Worm (Caenorhabditis elegans): ENCODE data around the gene srw-89.

The srw-89 gene

DNA sequence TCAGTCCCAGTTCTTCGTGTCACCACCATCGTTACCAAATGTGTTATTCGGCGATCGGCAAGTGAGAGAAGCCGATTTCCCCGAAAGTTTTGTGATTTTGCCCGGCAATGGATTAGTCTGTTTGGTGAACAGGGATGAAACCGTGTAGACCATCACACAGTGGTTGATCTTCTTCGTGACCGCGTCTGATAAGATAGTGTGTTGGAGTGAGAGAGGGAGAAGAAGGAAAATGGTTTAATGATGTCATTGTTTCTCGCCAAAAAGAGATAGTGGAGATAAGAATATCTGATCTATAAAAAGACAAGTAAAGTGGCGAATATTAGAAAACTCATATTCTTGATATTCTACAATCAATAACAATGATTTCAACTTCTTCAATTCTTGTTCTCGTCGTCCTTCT is 37.1 kb upstream of the srw-89 start, which contains the start of gene nlp-31:
Gene nlp-31, plus strand, starts transcription at position 237 of the 400 bp plus-strand sequence.
- TF ChIP-seq F23B12.7 (tag; optimal IDR thresholded peaks at IDR 0.05; ENCODE audit: insufficient read depth) (no peak), ceh-91 (GFP tag; IDR thresholded peaks at IDR 0.05) (no peak), F39B2.1 (GFP tag; IDR thresholded peaks at IDR 0.05) (no peak), Y53F4B.3 (GFP tag; IDR thresholded peaks at IDR 0.05) (no peak), lag-1 (GFP tag; IDR thresholded peaks at IDR 0.05) (no peak), hlh-12 (tag; optimal IDR thresholded peaks at IDR 0.05) (no peak), F57C9.4 (tag; optimal IDR thresholded peaks at IDR 0.05) (no peak), hmg-1.2 (GFP tag; IDR thresholded peaks at IDR 0.05) (no peak), ceh-27 (GFP tag; optimal IDR thresholded peaks at IDR 0.05) (no peak), madf-3 (GFP tag; IDR thresholded peaks at IDR 0.05) (no peak), nhr-179 (tag; optimal IDR thresholded peaks at IDR 0.05) (no peak)

DNA sequence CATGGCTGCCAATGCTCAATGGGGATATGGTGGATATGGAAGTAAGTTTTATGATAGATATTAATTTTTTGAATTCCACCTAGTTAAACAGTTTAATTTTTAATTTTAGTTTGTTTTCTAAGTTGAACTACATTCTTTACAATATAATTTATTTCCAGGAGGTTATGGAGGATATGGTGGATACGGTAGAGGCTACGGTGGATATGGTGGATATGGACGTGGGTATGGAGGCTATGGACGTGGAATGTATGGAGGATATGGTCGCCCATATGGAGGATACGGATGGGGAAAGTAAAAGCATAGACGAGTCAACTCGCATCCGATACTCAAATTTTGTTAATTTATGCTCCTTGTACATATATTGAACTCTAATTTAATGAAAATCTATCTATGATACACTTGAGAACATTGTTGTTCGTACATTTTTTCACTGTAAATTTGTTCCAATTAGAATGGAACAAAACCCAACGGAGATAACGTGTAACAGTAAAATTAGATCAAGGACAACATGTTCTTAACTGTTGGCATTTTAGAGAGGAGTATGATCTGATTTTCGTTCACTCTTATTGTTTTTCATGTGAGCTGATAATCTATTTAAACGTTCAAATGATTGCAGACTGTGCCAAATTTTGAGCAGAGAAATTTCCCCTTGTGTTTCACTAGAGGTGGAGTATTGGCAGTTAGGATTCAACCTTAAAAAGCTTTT is 36.5 kb upstream of the srw-89 start:
- TF ChIP-seq madf-6 (GFP tag; IDR thresholded peaks at IDR 0.05), result no peak
- no peak for TF ChIP-seq ztf-22 (GFP tag; optimal IDR thresholded peaks at IDR 0.05)
- TF ChIP-seq nfyb-1 (GFP tag; IDR thresholded peaks at IDR 0.05), result no peak
- TF ChIP-seq sdz-38 (tag; optimal IDR thresholded peaks at IDR 0.05), result no peak
- no peak for TF ChIP-seq F52B5.7 (tag; optimal IDR thresholded peaks at IDR 0.05)
- TF ChIP-seq K12H6.12 (tag; optimal IDR thresholded peaks at IDR 0.05), result no peak
- no peak for TF ChIP-seq dpff-1 (tag; optimal IDR thresholded peaks at IDR 0.05)
- no peak for TF ChIP-seq egl-18 (GFP tag; IDR thresholded peaks at IDR 0.05)
- TF ChIP-seq zfh-2 (GFP tag; conservative IDR thresholded peaks at IDR 0.05), result no peak
- TF ChIP-seq nhr-80 (tag; optimal IDR thresholded peaks at IDR 0.05), result no peak
- TF ChIP-seq lin-26 (GFP tag; IDR thresholded peaks at IDR 0.05), result no peak

DNA sequence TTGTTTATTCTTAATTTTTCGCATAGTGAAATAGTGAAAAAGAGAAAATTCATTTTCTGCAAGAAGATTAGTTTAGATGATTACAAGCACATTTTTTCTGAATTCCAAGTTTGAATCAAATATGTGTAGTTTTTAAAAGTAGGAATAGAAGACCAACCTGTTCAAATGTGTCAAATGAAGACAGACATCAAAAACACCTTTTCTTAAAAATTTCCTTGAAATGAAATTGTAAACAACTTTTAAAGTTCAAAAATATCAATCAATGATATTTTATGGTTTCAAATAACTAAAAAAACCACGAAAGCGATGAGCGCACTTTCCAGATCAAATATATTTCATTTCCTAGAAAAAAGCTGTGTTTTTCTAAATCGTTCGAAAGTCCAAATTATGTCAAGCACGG is 35.2 kb upstream of the srw-89 start, which contains the start of gene nlp-30:
Gene nlp-30, plus strand, starts transcription at position 301 of the 400 bp plus-strand sequence.
- TF ChIP-seq Y67H2A.10 (GFP tag; conservative IDR thresholded peaks at IDR 0.05), result no peak
- TF ChIP-seq K11D2.4 (GFP tag; IDR thresholded peaks at IDR 0.05), result no peak
- TF ChIP-seq rec-8 (tag; optimal IDR thresholded peaks at IDR 0.05), result no peak
- TF ChIP-seq xnd-1 (tag; optimal IDR thresholded peaks at IDR 0.05), result no peak
- no peak for TF ChIP-seq ztf-25 (GFP tag; IDR thresholded peaks at IDR 0.05)
- TF ChIP-seq mel-28 (tag; optimal IDR thresholded peaks at IDR 0.05; ENCODE audit: borderline replicate concordance), result no peak
- TF ChIP-seq zim-3 (tag; optimal IDR thresholded peaks at IDR 0.05), result no peak

DNA sequence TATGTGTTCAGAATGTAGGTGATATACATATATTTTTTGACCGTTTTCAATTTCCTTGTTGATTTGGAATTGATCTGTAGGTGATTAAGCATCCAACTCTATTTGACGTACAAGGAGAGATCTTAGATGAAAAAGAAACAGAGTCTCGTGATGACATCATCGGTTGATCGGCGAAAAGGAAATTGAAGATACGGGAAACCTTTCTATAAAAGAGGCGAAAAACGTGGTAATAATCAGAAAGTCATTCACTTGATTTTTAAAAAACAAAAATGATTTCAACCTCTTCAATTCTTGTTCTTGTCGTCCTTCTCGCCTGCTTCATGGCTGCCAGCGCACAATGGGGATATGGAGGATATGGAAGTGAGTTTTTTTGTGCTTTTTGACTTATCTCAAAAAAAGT is 32.7 kb upstream of the srw-89 start, which contains the start of gene nlp-29:
Gene nlp-29, plus strand, starts transcription at position 248 of the 400 bp plus-strand sequence.
- TF ChIP-seq ekl-4 (GFP tag; IDR thresholded peaks at IDR 0.05), result no peak
- no peak for TF ChIP-seq zfh-2 (GFP tag; conservative IDR thresholded peaks at IDR 0.05)
- no peak for TF ChIP-seq nfya-2 (GFP tag; IDR thresholded peaks at IDR 0.05)

DNA sequence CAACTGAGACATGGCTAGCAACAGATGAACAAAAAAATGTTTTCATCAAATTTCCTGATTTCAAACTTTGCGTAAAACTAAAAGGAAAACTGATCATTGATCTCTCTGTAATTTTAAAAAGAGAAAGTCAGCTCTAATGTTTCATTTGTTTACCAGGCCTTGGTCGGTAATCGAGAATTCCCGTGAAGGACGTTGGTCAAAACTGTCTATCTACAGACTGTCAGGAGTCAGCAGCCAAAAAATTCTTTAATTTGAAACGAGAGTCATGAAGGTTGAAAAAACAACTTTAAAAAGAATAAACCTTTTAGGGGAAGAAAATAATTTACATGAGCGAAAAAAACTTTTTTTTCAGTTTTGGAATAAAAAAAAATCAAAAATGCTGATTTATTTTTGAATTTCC is 31.8 kb upstream of the srw-89 start:
- TF ChIP-seq F33H1.4 (GFP tag; IDR thresholded peaks at IDR 0.05) (no peak), sptf-2 (GFP tag; optimal IDR thresholded peaks at IDR 0.05) (no peak), T07F8.4 (tag; optimal IDR thresholded peaks at IDR 0.05) (no peak), madf-3 (GFP tag; IDR thresholded peaks at IDR 0.05) (no peak), K12H6.12 (tag; optimal IDR thresholded peaks at IDR 0.05) (no peak), ztf-25 (GFP tag; IDR thresholded peaks at IDR 0.05) (no peak), snpc-1.3 (tag; optimal IDR thresholded peaks at IDR 0.05; ENCODE audit: insufficient read depth) (no peak), snpc-3.4 (tag; optimal IDR thresholded peaks at IDR 0.05) (no peak), ceh-91 (GFP tag; IDR thresholded peaks at IDR 0.05) (no peak), F49E8.2 (tag; optimal IDR thresholded peaks at IDR 0.05; ENCODE audit: insufficient read depth) (no peak)
